Worm (Caenorhabditis elegans) whole organism, L2 larva: ENCODE data around the gene C26G2.2.
A peak's percentile ranks its signal among the peaks of the same experiment; 100 is the strongest.

ENCODE experiments used
- R02D3.7 ChIP-seq: fragments of 150-350 bp; optimal IDR thresholded peaks from 2 replicates; lab custom pipeline; 2014; ENCODE audit warnings: missing biosample characterization, missing genetic modification characterization
- Y55F3AM.14 ChIP-seq: fragments of 200-800 bp; sonication (Bioruptor generic); optimal IDR thresholded peaks from 2 replicates; lab custom pipeline; 2018; ENCODE audit warnings: mild to moderate bottlenecking, missing genetic modification characterization, missing compliant biosample characterization
- alr-1 ChIP-seq: fragments of 150-350 bp; optimal IDR thresholded peaks from 2 replicates; lab custom pipeline; 2014; ENCODE audit warnings: missing biosample characterization, missing genetic modification characterization
- ama-1 ChIP-seq: fragments of 150-350 bp; optimal IDR thresholded peaks from 2 replicates; lab custom pipeline; 2018; ENCODE audit warnings: inconsistent platforms
- blmp-1 ChIP-seq: sonication (generic microtip); optimal IDR thresholded peaks from 2 replicates; lab custom pipeline; 2017; ENCODE audit warnings: missing genetic modification characterization, mild to moderate bottlenecking, missing compliant biosample characterization, antibody characterized with exemption, moderate library complexity; ENCODE audit not compliant: insufficient read depth
- ceh-16 ChIP-seq: fragments of 150-350 bp; optimal IDR thresholded peaks from 2 replicates; lab custom pipeline; 2014; ENCODE audit warnings: missing biosample characterization, missing genetic modification characterization
- ceh-82 ChIP-seq: fragments of 150-350 bp; optimal IDR thresholded peaks from 2 replicates; lab custom pipeline; 2014; ENCODE audit warnings: missing biosample characterization, missing genetic modification characterization
- crh-2 ChIP-seq: sonication (generic microtip); optimal IDR thresholded peaks from 2 replicates; lab custom pipeline; 2017; ENCODE audit warnings: missing biosample characterization, missing genetic modification characterization
- dmd-4 ChIP-seq: sonication (generic microtip); optimal IDR thresholded peaks from 2 replicates; lab custom pipeline; 2017; ENCODE audit warnings: missing biosample characterization, missing genetic modification characterization
- elt-3 ChIP-seq: sonication (generic microtip); optimal IDR thresholded peaks from 2 replicates; lab custom pipeline; 2017; ENCODE audit warnings: missing biosample characterization, missing genetic modification characterization
- gmeb-1 ChIP-seq: fragments of 150-350 bp; optimal IDR thresholded peaks from 2 replicates; lab custom pipeline; 2014; ENCODE audit warnings: missing biosample characterization, missing genetic modification characterization
- lin-13 ChIP-seq: fragments of 150-350 bp; optimal IDR thresholded peaks from 2 replicates; lab custom pipeline; 2014; ENCODE audit warnings: missing biosample characterization, missing genetic modification reagents, missing genetic modification characterization
- lin-39 ChIP-seq: fragments of 150-350 bp; optimal IDR thresholded peaks from 2 replicates; lab custom pipeline; 2014; ENCODE audit warnings: missing biosample characterization, missing genetic modification reagents, missing genetic modification characterization
- lsy-2 ChIP-seq, 2 experiments: fragments of 150-350 bp in 1 of 2; sonication (generic microtip) in 1 of 2; optimal IDR thresholded peaks; 2 replicates each; lab custom pipeline; 2014 to 2017; ENCODE audit warnings: missing biosample characterization in 2 of 2, missing genetic modification characterization in 2 of 2
- mab-5 ChIP-seq: fragments of 150-350 bp; optimal IDR thresholded peaks from 2 replicates; lab custom pipeline; 2014; ENCODE audit warnings: missing biosample characterization, missing genetic modification characterization
- mdl-1 ChIP-seq, 2 experiments: fragments of 150-350 bp in 1 of 2; sonication (generic microtip) in 1 of 2; optimal IDR thresholded peaks; 2 replicates each; lab custom pipeline; 2017; ENCODE audit warnings: missing biosample characterization in 2 of 2, missing genetic modification characterization in 2 of 2
- nhr-11 ChIP-seq: fragments of 150-350 bp; optimal IDR thresholded peaks from 2 replicates; lab custom pipeline; 2014; ENCODE audit warnings: missing biosample characterization, missing genetic modification characterization
- nhr-12 ChIP-seq: fragments of 150-350 bp; optimal IDR thresholded peaks from 2 replicates; lab custom pipeline; 2014; ENCODE audit warnings: missing biosample characterization, missing genetic modification characterization
- nhr-129 ChIP-seq: fragments of 150-350 bp; optimal IDR thresholded peaks from 2 replicates; lab custom pipeline; 2014; ENCODE audit warnings: missing biosample characterization, missing genetic modification characterization
- nhr-21 ChIP-seq: fragments of 150-350 bp; optimal IDR thresholded peaks from 2 replicates; lab custom pipeline; 2014; ENCODE audit warnings: missing biosample characterization, missing genetic modification characterization
- nhr-23 ChIP-seq: fragments of 150-350 bp; optimal IDR thresholded peaks from 2 replicates; lab custom pipeline; 2014; ENCODE audit warnings: missing biosample characterization, missing genetic modification reagents, missing genetic modification characterization
- nhr-237 ChIP-seq: fragments of 150-350 bp; optimal IDR thresholded peaks from 2 replicates; lab custom pipeline; 2014; ENCODE audit warnings: missing biosample characterization, missing genetic modification characterization
- nhr-25 ChIP-seq: fragments of 150-350 bp; sonication (generic microtip); optimal IDR thresholded peaks from 3 replicates; lab custom pipeline; 2014; ENCODE audit warnings: missing biosample characterization, missing genetic modification characterization
- nhr-77 ChIP-seq: fragments of 150-350 bp; optimal IDR thresholded peaks from 2 replicates; lab custom pipeline; 2014; ENCODE audit warnings: missing biosample characterization, missing genetic modification characterization
- peb-1 ChIP-seq: fragments of 150-350 bp; optimal IDR thresholded peaks from 2 replicates; lab custom pipeline; 2014; ENCODE audit warnings: missing biosample characterization, missing genetic modification characterization
- sem-4 ChIP-seq: fragments of 150-350 bp; optimal IDR thresholded peaks from 2 replicates; lab custom pipeline; 2014; ENCODE audit warnings: missing biosample characterization, missing genetic modification reagents, missing genetic modification characterization
- sma-3 ChIP-seq: sonication (generic microtip); optimal IDR thresholded peaks from 2 replicates; lab custom pipeline; 2016; ENCODE audit warnings: missing genetic modification reagents, missing genetic modification characterization, missing compliant biosample characterization
- sma-9 ChIP-seq, 2 experiments: fragments of 150-350 bp in 1 of 2; sonication (generic microtip) in 1 of 2; optimal IDR thresholded peaks; 2 replicates each; lab custom pipeline; 2014 to 2016; ENCODE audit warnings: missing genetic modification characterization in 2 of 2, mild to moderate bottlenecking in 1 of 2, missing biosample characterization in 1 of 2, missing compliant biosample characterization in 1 of 2, missing genetic modification reagents in 1 of 2, moderate library complexity in 1 of 2
- snpc-4 ChIP-seq: fragments of 150-350 bp; optimal IDR thresholded peaks from 2 replicates; lab custom pipeline; 2014; ENCODE audit warnings: missing biosample characterization, missing genetic modification characterization
- unc-55 ChIP-seq: fragments of 150-350 bp; sonication (generic microtip); optimal IDR thresholded peaks from 3 replicates; lab custom pipeline; 2014; ENCODE audit warnings: missing biosample characterization, missing genetic modification reagents, missing genetic modification characterization
- unc-62 ChIP-seq: fragments of 150-350 bp; optimal IDR thresholded peaks from 2 replicates; lab custom pipeline; 2014; ENCODE audit warnings: missing biosample characterization, missing genetic modification reagents, missing genetic modification characterization
- ztf-1 ChIP-seq: fragments of 200-800 bp; sonication (Bioruptor generic); conservative IDR thresholded peaks from 2 replicates; pipeline ENCODE4 v1.3.6; 2022; ENCODE audit warnings: missing genetic modification characterization, missing compliant biosample characterization
- ztf-11 ChIP-seq: sonication (generic microtip); optimal IDR thresholded peaks from 2 replicates; lab custom pipeline; 2017; ENCODE audit warnings: missing biosample characterization, missing genetic modification characterization

C26G2.2 gene

ce11 chrX:14664028-14664427, at the start of gene C26G2.2:
TSS of gene C26G2.2 (plus strand) at chrX:14664328.
- no peak for TF ChIP-seq snpc-4 (tag; lab: Kevin White, UChicago)
- no peak for TF ChIP-seq peb-1 (tag; lab: Kevin White, UChicago)
- TF ChIP-seq ceh-82 (tag; lab: Kevin White, UChicago) = no peak

ce11 chrX:14621207-14621606, 42.9 kb upstream of the C26G2.2 start:
- no peak for TF ChIP-seq nhr-23 (tag; lab: Kevin White, UChicago)
- no peak for TF ChIP-seq nhr-12
- TF ChIP-seq nhr-129 (tag; lab: Kevin White, UChicago) = no peak
- no peak for TF ChIP-seq dmd-4 (tag; lab: Kevin White, UChicago)
- TF ChIP-seq unc-55 (GFP tag; lab: Kevin White, UChicago) = no peak
- no peak for TF ChIP-seq mab-5 (tag; lab: Kevin White, UChicago)
- no peak for TF ChIP-seq nhr-77
- TF ChIP-seq unc-62 = no peak
- TF ChIP-seq ceh-16 (tag; lab: Kevin White, UChicago) = no peak
- TF ChIP-seq elt-3 = no peak
- no peak for TF ChIP-seq Y55F3AM.14 (GFP tag; lab: Kevin White, UChicago)
- TF ChIP-seq sem-4 = no peak
- TF ChIP-seq blmp-1 (tag; lab: Kevin White, UChicago) = no peak

ce11 chrX:14628816-14629215, 35.3 kb upstream of the C26G2.2 start, which contains the start of gene F54E4.2:
TSS of gene F54E4.2 (minus strand) at chrX:14628916.
- TF ChIP-seq snpc-4 (tag; lab: Kevin White, UChicago) (no peak), ztf-11 (tag; lab: Kevin White, UChicago) (no peak), R02D3.7 (tag; lab: Kevin White, UChicago) (no peak), sma-3 (GFP tag; lab: Kevin White, UChicago) (no peak), blmp-1 (tag; lab: Kevin White, UChicago) (no peak), nhr-237 (tag; lab: Kevin White, UChicago) (no peak), crh-2 (tag; lab: Kevin White, UChicago) (no peak), Y55F3AM.14 (GFP tag; lab: Kevin White, UChicago) (no peak), nhr-12 (no peak), nhr-25 (tag; lab: Kevin White, UChicago) (no peak), peb-1 (tag; lab: Kevin White, UChicago) (no peak), mab-5 (tag; lab: Kevin White, UChicago) (no peak), nhr-77 (no peak), unc-55 (GFP tag; lab: Kevin White, UChicago) (no peak), ztf-1 (GFP tag; lab: Robert Waterston, UW) (no peak), dmd-4 (tag; lab: Kevin White, UChicago) (no peak)

DNA sequence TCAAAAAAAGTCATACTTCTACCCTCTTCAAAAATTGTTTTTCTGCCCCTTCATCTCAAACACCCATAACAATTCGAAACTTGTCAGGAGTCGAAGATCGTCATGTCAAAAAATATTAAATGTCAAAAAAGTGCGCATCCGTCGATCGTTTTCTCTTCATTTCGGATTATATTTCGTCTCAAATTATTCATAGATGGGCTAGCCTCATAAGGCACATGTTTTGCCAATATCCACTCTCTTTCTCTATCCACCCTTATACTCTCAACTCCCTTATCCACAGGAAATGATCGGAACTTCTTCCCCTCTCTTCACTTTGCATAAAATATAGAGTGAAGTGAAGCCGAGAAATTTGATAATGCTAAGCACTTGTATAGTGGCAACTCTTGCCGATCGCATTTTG, 30.4 kb upstream of the C26G2.2 start:
- TF ChIP-seq lin-39 (no peak), sma-9 (GFP tag; optimal IDR thresholded peaks at IDR 0.05; lab: Kevin White, UChicago) (peak; percentile 8), sma-9 (tag; optimal IDR thresholded peaks at IDR 0.05; lab: Kevin White, UChicago) (no peak)
- TF ChIP-seq, all 48 proteins: peak for 1

- TF ChIP-seq ama-1 (lab: Kevin White, UChicago) (no peak), lin-39 (no peak), alr-1 (no peak), gmeb-1 (no peak), snpc-4 (tag; lab: Kevin White, UChicago) (no peak), nhr-129 (tag; lab: Kevin White, UChicago) (no peak), lin-13 (GFP tag; lab: Kevin White, UChicago) (no peak), nhr-21 (no peak), nhr-77 (no peak), ztf-11 (tag; lab: Kevin White, UChicago) (no peak), mdl-1 (tag; optimal IDR thresholded peaks at IDR 0.05; lab: Kevin White, UChicago) (no peak), lsy-2 (tag; optimal IDR thresholded peaks at IDR 0.05; lab: Kevin White, UChicago) (no peak), nhr-11 (no peak), ceh-16 (tag; lab: Kevin White, UChicago) (no peak)
Measured at ce11 chrX:14636157-14636556, 28.0 kb upstream of the C26G2.2 start, which contains the start of gene F54E4.3. TSS of gene F54E4.3 (minus strand) at chrX:14636421.
